Worm (Caenorhabditis elegans) whole organism, L2 larva: ENCODE results near the gene R03H10.11.

ENCODE experiments used
- C34F6.9 ChIP-seq: fragments of 150-350 bp; optimal IDR thresholded peaks from 2 replicates; lab custom pipeline; 2014; ENCODE audit warnings: missing biosample characterization, missing genetic modification characterization
- R02D3.7 ChIP-seq: fragments of 150-350 bp; optimal IDR thresholded peaks from 2 replicates; lab custom pipeline; 2014; ENCODE audit warnings: missing biosample characterization, missing genetic modification characterization
- Y55F3AM.14 ChIP-seq: fragments of 200-800 bp; sonication (Bioruptor generic); optimal IDR thresholded peaks from 2 replicates; lab custom pipeline; 2018; ENCODE audit warnings: mild to moderate bottlenecking, missing genetic modification characterization, missing compliant biosample characterization
- ZK546.5 ChIP-seq: sonication (generic microtip); optimal IDR thresholded peaks from 2 replicates; lab custom pipeline; 2017; ENCODE audit warnings: missing biosample characterization, missing genetic modification characterization
- alr-1 ChIP-seq: fragments of 150-350 bp; optimal IDR thresholded peaks from 2 replicates; lab custom pipeline; 2014; ENCODE audit warnings: missing biosample characterization, missing genetic modification characterization
- ceh-16 ChIP-seq: fragments of 150-350 bp; optimal IDR thresholded peaks from 2 replicates; lab custom pipeline; 2014; ENCODE audit warnings: missing biosample characterization, missing genetic modification characterization
- ceh-82 ChIP-seq: fragments of 150-350 bp; optimal IDR thresholded peaks from 2 replicates; lab custom pipeline; 2014; ENCODE audit warnings: missing biosample characterization, missing genetic modification characterization
- crh-2 ChIP-seq: sonication (generic microtip); optimal IDR thresholded peaks from 2 replicates; lab custom pipeline; 2017; ENCODE audit warnings: missing biosample characterization, missing genetic modification characterization
- egl-27 ChIP-seq: sonication (generic microtip); optimal IDR thresholded peaks from 3 replicates; lab custom pipeline; 2017; ENCODE audit warnings: missing biosample characterization, missing genetic modification reagents, missing genetic modification characterization
- elt-1 ChIP-seq: fragments of 150-350 bp; optimal IDR thresholded peaks from 2 replicates; lab custom pipeline; 2014; ENCODE audit warnings: missing biosample characterization, missing genetic modification characterization
- fos-1 ChIP-seq: fragments of 150-350 bp; optimal IDR thresholded peaks from 2 replicates; lab custom pipeline; 2014; ENCODE audit warnings: missing biosample characterization, missing genetic modification characterization
- gmeb-1 ChIP-seq: fragments of 150-350 bp; optimal IDR thresholded peaks from 2 replicates; lab custom pipeline; 2014; ENCODE audit warnings: missing biosample characterization, missing genetic modification characterization
- lin-11 ChIP-seq: fragments of 150-350 bp; sonication (generic microtip); optimal IDR thresholded peaks from 2 replicates; lab custom pipeline; 2014; ENCODE audit warnings: missing biosample characterization, missing genetic modification characterization, inconsistent platforms, mixed read lengths
- lin-13 ChIP-seq: fragments of 150-350 bp; optimal IDR thresholded peaks from 2 replicates; lab custom pipeline; 2014; ENCODE audit warnings: missing biosample characterization, missing genetic modification reagents, missing genetic modification characterization
- lin-39 ChIP-seq: fragments of 150-350 bp; optimal IDR thresholded peaks from 2 replicates; lab custom pipeline; 2014; ENCODE audit warnings: missing biosample characterization, missing genetic modification reagents, missing genetic modification characterization
- lsy-2 ChIP-seq, 2 experiments: fragments of 150-350 bp in 1 of 2; sonication (generic microtip) in 1 of 2; optimal IDR thresholded peaks; 2 replicates each; lab custom pipeline; 2014 to 2017; ENCODE audit warnings: missing biosample characterization in 2 of 2, missing genetic modification characterization in 2 of 2
- mab-5 ChIP-seq: fragments of 150-350 bp; optimal IDR thresholded peaks from 2 replicates; lab custom pipeline; 2014; ENCODE audit warnings: missing biosample characterization, missing genetic modification characterization
- nhr-10 ChIP-seq: sonication (generic microtip); optimal IDR thresholded peaks from 2 replicates; lab custom pipeline; 2017; ENCODE audit warnings: missing biosample characterization, missing genetic modification characterization
- nhr-12 ChIP-seq: fragments of 150-350 bp; optimal IDR thresholded peaks from 2 replicates; lab custom pipeline; 2014; ENCODE audit warnings: missing biosample characterization, missing genetic modification characterization
- nhr-237 ChIP-seq: fragments of 150-350 bp; optimal IDR thresholded peaks from 2 replicates; lab custom pipeline; 2014; ENCODE audit warnings: missing biosample characterization, missing genetic modification characterization
- nhr-6 ChIP-seq: fragments of 150-350 bp; optimal IDR thresholded peaks from 2 replicates; lab custom pipeline; 2014; ENCODE audit warnings: missing biosample characterization, missing genetic modification characterization
- nhr-77 ChIP-seq: fragments of 150-350 bp; optimal IDR thresholded peaks from 2 replicates; lab custom pipeline; 2014; ENCODE audit warnings: missing biosample characterization, missing genetic modification characterization
- sem-4 ChIP-seq: fragments of 150-350 bp; optimal IDR thresholded peaks from 2 replicates; lab custom pipeline; 2014; ENCODE audit warnings: missing biosample characterization, missing genetic modification reagents, missing genetic modification characterization
- sma-3 ChIP-seq: sonication (generic microtip); optimal IDR thresholded peaks from 2 replicates; lab custom pipeline; 2016; ENCODE audit warnings: missing genetic modification reagents, missing genetic modification characterization, missing compliant biosample characterization
- sma-9 ChIP-seq, 2 experiments: fragments of 150-350 bp in 1 of 2; sonication (generic microtip) in 1 of 2; optimal IDR thresholded peaks; 2 replicates each; lab custom pipeline; 2014 to 2016; ENCODE audit warnings: missing genetic modification characterization in 2 of 2, mild to moderate bottlenecking in 1 of 2, missing biosample characterization in 1 of 2, missing compliant biosample characterization in 1 of 2, missing genetic modification reagents in 1 of 2, moderate library complexity in 1 of 2
- unc-39 ChIP-seq: fragments of 150-350 bp; optimal IDR thresholded peaks from 2 replicates; lab custom pipeline; 2014; ENCODE audit warnings: missing biosample characterization, missing genetic modification characterization
- unc-55 ChIP-seq: fragments of 150-350 bp; sonication (generic microtip); optimal IDR thresholded peaks from 3 replicates; lab custom pipeline; 2014; ENCODE audit warnings: missing biosample characterization, missing genetic modification reagents, missing genetic modification characterization
- unc-62 ChIP-seq: fragments of 150-350 bp; optimal IDR thresholded peaks from 2 replicates; lab custom pipeline; 2014; ENCODE audit warnings: missing biosample characterization, missing genetic modification reagents, missing genetic modification characterization
- zag-1 ChIP-seq: fragments of 150-350 bp; optimal IDR thresholded peaks from 2 replicates; lab custom pipeline; 2014; ENCODE audit warnings: missing biosample characterization, missing genetic modification characterization
- ztf-1 ChIP-seq: fragments of 200-800 bp; sonication (Bioruptor generic); conservative IDR thresholded peaks from 2 replicates; pipeline ENCODE4 v1.3.6; 2022; ENCODE audit warnings: missing genetic modification characterization, missing compliant biosample characterization
- ztf-11 ChIP-seq: sonication (generic microtip); optimal IDR thresholded peaks from 2 replicates; lab custom pipeline; 2017; ENCODE audit warnings: missing biosample characterization, missing genetic modification characterization
- ztf-4 ChIP-seq: fragments of 150-350 bp; optimal IDR thresholded peaks from 2 replicates; lab custom pipeline; 2014; ENCODE audit warnings: missing biosample characterization, missing genetic modification characterization

The R03H10.11 gene

ce11 chrII:4203729-4204184 lies 21.3 kb downstream of the R03H10.11 start, which contains the start of gene mth-1:
Gene mth-1, minus strand, starts transcription at chrII:4203779.
- peak; percentile 68 for TF ChIP-seq fos-1
- TF ChIP-seq alr-1 (tag; lab: Kevin White, UChicago): no peak

DNA sequence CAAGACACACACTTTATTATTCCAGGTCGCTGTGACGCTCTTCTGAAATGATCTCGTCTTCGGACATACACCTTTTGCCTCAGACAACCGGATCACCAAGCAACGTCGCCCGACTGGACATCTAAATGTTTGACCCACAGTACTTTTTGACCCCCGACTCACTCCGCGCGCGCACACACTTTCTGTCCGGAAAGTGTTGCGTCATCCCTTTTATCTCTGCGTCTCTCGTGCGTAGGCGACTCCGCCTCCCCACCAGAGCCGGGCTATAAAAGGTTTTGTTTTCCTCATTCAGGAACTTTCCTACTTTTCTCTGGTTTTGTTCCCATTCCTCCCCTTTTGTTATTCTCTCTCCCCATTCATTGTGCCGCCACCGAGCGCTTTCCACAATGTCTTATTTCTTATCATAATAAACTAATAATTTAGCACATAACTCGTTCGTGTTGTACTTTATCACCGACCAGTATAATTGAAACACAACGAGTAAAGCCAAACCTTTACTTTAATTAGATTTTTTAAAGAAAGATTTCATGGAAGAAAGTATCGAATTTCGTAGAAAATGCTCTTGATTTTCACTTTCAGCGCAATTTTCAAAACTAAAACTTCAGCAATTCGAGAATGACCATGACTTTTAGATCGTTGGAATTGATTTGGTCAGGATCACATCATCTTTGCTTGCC lies 26.7 kb downstream of the R03H10.11 start, which contains the start of gene F31D5.6:
F31D5.6 (plus strand) TSS at position 627 of the 677 bp plus-strand sequence.
- TF ChIP-seq gmeb-1 (tag; lab: Kevin White, UChicago): no peak
- no peak for TF ChIP-seq ZK546.5 (tag; lab: Kevin White, UChicago)
- no peak for TF ChIP-seq elt-1
- TF ChIP-seq fos-1: no peak
- TF ChIP-seq nhr-12 (tag; lab: Kevin White, UChicago): no peak
- TF ChIP-seq crh-2 (tag; lab: Kevin White, UChicago): no peak
- no peak for TF ChIP-seq alr-1 (tag; lab: Kevin White, UChicago)
- TF ChIP-seq nhr-10: no peak
- TF ChIP-seq ceh-16 (tag; lab: Kevin White, UChicago): no peak

DNA sequence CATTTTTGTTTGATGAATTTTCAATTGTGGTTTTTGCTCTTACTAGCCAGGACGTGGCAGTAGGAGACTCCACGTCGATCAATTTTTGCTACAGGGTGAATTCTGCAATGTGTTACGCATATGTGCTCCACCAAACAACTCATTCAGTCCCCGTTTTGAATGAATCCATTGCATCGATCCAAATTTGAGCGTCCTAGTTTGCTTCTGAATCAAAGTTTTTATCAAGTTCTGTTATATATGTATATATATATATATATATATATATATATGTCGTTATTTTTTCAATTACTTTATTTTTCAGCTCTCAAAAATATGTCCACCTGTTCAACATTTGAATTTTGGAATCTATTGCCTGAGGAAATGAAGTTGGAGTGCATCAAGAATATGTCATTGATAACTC lies 28.6 kb downstream of the R03H10.11 start, which contains the start of gene F31D5.7:
F31D5.7 (plus strand) TSS at position 301 of the 400 bp plus-strand sequence.
- TF ChIP-seq lsy-2 (tag; optimal IDR thresholded peaks at IDR 0.05; lab: Kevin White, UChicago) (no peak), sem-4 (no peak), nhr-12 (tag; lab: Kevin White, UChicago) (no peak), ztf-11 (tag; lab: Kevin White, UChicago) (no peak), C34F6.9 (tag; lab: Kevin White, UChicago) (no peak), ceh-82 (tag; lab: Kevin White, UChicago) (no peak), fos-1 (no peak), sma-3 (GFP tag; lab: Kevin White, UChicago) (no peak), ZK546.5 (tag; lab: Kevin White, UChicago) (no peak), alr-1 (tag; lab: Kevin White, UChicago) (no peak), nhr-6 (no peak), unc-62 (no peak), ztf-4 (tag; lab: Kevin White, UChicago) (no peak)

DNA sequence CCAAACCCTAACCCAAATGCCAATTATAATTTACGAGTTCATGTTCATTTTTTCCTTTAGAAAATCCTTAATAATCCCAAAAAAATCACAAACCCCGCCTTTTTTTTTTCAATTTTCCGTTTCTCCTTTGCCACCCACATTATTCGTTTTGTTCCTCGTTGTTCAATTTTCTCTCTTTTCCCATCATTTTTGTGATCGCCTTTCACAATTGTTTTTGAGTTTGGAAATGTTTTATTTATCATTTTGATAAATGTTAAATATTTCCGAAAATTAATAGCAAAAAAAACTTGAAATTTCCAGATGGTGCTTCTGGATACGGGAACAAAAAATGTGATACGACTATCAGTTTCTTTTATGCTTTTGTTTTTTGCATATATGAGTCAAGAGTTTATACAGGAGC lies 32.9 kb downstream of the R03H10.11 start, which contains the start of gene F31D5.2:
F31D5.2 (plus strand) TSS at position 301 of the 400 bp plus-strand sequence.
- no peak for TF ChIP-seq lin-11
- TF ChIP-seq Y55F3AM.14 (GFP tag; lab: Kevin White, UChicago): no peak
- TF ChIP-seq crh-2 (tag; lab: Kevin White, UChicago): no peak
- TF ChIP-seq sma-9 (GFP tag; optimal IDR thresholded peaks at IDR 0.05; lab: Kevin White, UChicago): no peak
- no peak for TF ChIP-seq sma-9 (tag; optimal IDR thresholded peaks at IDR 0.05; lab: Kevin White, UChicago)
- no peak for TF ChIP-seq nhr-12 (tag; lab: Kevin White, UChicago)
- TF ChIP-seq fos-1: no peak
- no peak for TF ChIP-seq lin-39 (tag; lab: Kevin White, UChicago)
- no peak for TF ChIP-seq nhr-10
- TF ChIP-seq unc-62: no peak
- no peak for TF ChIP-seq lin-13 (GFP tag; lab: Kevin White, UChicago)
- TF ChIP-seq ztf-11 (tag; lab: Kevin White, UChicago): no peak
- TF ChIP-seq zag-1: no peak
- no peak for TF ChIP-seq unc-55
- TF ChIP-seq unc-39 (tag; lab: Kevin White, UChicago): no peak
- TF ChIP-seq elt-1: no peak
- TF ChIP-seq mab-5: no peak
- no peak for TF ChIP-seq nhr-6
- no peak for TF ChIP-seq nhr-77 (tag; lab: Kevin White, UChicago)
- no peak for TF ChIP-seq nhr-237 (tag; lab: Kevin White, UChicago)

- no peak for TF ChIP-seq egl-27 (tag; lab: Kevin White, UChicago)
- no peak for TF ChIP-seq ztf-1 (GFP tag; lab: Robert Waterston, UW)
- no peak for TF ChIP-seq elt-1
- TF ChIP-seq Y55F3AM.14 (GFP tag; lab: Kevin White, UChicago): no peak
- no peak for TF ChIP-seq R02D3.7
Measured at ce11 chrII:4219062-4219461, 36.6 kb downstream of the R03H10.11 start, which contains the start of gene F31D5.1. Gene F31D5.1, plus strand, starts transcription at chrII:4219362.
